Worm (Caenorhabditis elegans) whole organism, mixed stage, embryonic: ENCODE results near the gene brap-2.

Experiments
- ces-1 ChIP-seq: fragments of 150-350 bp; optimal IDR thresholded peaks from 2 replicates; lab custom pipeline; 2014; ENCODE audit warnings: missing biosample characterization, missing genetic modification reagents, missing genetic modification characterization
- lsy-2 ChIP-seq: fragments of 150-350 bp; optimal IDR thresholded peaks from 2 replicates; lab custom pipeline; 2014; ENCODE audit warnings: missing biosample characterization, missing genetic modification characterization
- nhr-76 ChIP-seq: sonication (generic microtip); optimal IDR thresholded peaks from 2 replicates; lab custom pipeline; 2017; ENCODE audit warnings: missing biosample characterization, missing genetic modification characterization
- snpc-4 ChIP-seq: fragments of 150-350 bp; optimal IDR thresholded peaks from 2 replicates; lab custom pipeline; 2014; ENCODE audit warnings: missing biosample characterization, missing genetic modification characterization
- unc-62 ChIP-seq: fragments of 150-350 bp; optimal IDR thresholded peaks from 2 replicates; lab custom pipeline; 2014; ENCODE audit warnings: missing biosample characterization, missing genetic modification reagents, missing genetic modification characterization

DNA sequence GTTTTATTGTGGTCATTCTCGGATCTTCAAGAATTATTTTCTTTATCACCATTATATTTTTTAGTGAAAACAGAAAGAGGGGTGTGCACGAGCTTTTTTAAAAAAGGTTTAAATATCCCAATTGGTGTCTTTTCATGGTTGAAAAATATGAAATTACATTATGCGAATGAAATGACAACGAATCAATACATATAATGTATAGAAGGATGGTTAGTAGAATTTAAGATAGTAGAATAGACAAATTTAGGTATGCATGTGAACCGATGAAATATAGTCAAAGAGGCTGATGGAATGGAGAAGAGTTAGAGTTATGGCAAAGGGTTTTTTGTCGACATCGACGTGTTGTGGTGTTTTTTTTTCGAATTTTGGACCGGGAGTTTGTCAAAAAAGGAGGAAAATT is 28.5 kb downstream of the brap-2 start:
- TF ChIP-seq ces-1 (GFP tag; lab: Kevin White, UChicago) (no peak), snpc-4 (tag; lab: Kevin White, UChicago) (no peak), lsy-2 (tag; lab: Kevin White, UChicago) (no peak), unc-62 (GFP tag; lab: Kevin White, UChicago) (no peak), nhr-76 (no peak)
